Worm (Caenorhabditis elegans) whole organism, L1 larva: ENCODE data around the gene F46F5.8.

Experiments used
- aly-2 ChIP-seq: fragments of 150-350 bp; optimal IDR thresholded peaks from 2 replicates; lab custom pipeline; 2014; ENCODE audit warnings: missing biosample characterization, missing genetic modification characterization
- ama-1 ChIP-seq: fragments of 150-350 bp; optimal IDR thresholded peaks from 2 replicates; lab custom pipeline; 2014
- ceh-8 ChIP-seq: fragments of 200-800 bp; sonication (Bioruptor generic); optimal IDR thresholded peaks from 2 replicates; lab custom pipeline; 2018; ENCODE audit warnings: mild to moderate bottlenecking, missing genetic modification characterization, moderate library complexity, missing compliant biosample characterization
- egl-27 ChIP-seq, 2 experiments: fragments of 150-350 bp in 1 of 2; sonication (generic microtip); optimal IDR thresholded peaks; 3 replicates each; lab custom pipeline; 2017 to 2018; ENCODE audit warnings: missing biosample characterization in 2 of 2, missing genetic modification characterization in 2 of 2, missing genetic modification reagents in 2 of 2
- lin-13 ChIP-seq: fragments of 150-350 bp; optimal IDR thresholded peaks from 2 replicates; lab custom pipeline; 2014; ENCODE audit warnings: missing biosample characterization, missing genetic modification reagents, missing genetic modification characterization
- lin-39 ChIP-seq: fragments of 150-350 bp; optimal IDR thresholded peaks from 2 replicates; lab custom pipeline; 2014; ENCODE audit warnings: missing biosample characterization, missing genetic modification reagents, missing genetic modification characterization
- lir-3 ChIP-seq: sonication (generic microtip); optimal IDR thresholded peaks from 2 replicates; lab custom pipeline; 2016; ENCODE audit warnings: mild to moderate bottlenecking, missing genetic modification characterization, moderate library complexity, missing compliant biosample characterization; ENCODE audit not compliant: poor library complexity
- mdl-1 ChIP-seq, 2 experiments: fragments of 150-350 bp; optimal IDR thresholded peaks; 2 replicates each; lab custom pipeline; 2014 to 2017; ENCODE audit warnings: missing biosample characterization in 2 of 2, missing genetic modification characterization in 2 of 2, inconsistent platforms in 1 of 2
- nhr-237 ChIP-seq: fragments of 150-350 bp; optimal IDR thresholded peaks from 2 replicates; lab custom pipeline; 2014; ENCODE audit warnings: missing biosample characterization, missing genetic modification characterization
- nhr-77 ChIP-seq: fragments of 150-350 bp; optimal IDR thresholded peaks from 2 replicates; lab custom pipeline; 2014; ENCODE audit warnings: missing biosample characterization, missing genetic modification characterization
- swsn-7 ChIP-seq: sonication (generic microtip); optimal IDR thresholded peaks from 2 replicates; lab custom pipeline; 2016; ENCODE audit warnings: missing genetic modification characterization, missing compliant biosample characterization
- unc-62 ChIP-seq: fragments of 150-350 bp; optimal IDR thresholded peaks from 2 replicates; lab custom pipeline; 2014; ENCODE audit warnings: missing biosample characterization, missing genetic modification reagents, missing genetic modification characterization
- zip-4 ChIP-seq: fragments of 200-800 bp; sonication (Bioruptor generic); optimal IDR thresholded peaks from 2 replicates; lab custom pipeline; 2018; ENCODE audit warnings: mild to moderate bottlenecking, missing genetic modification characterization, moderate library complexity, missing compliant biosample characterization
- ztf-4 ChIP-seq: fragments of 150-350 bp; optimal IDR thresholded peaks from 2 replicates; lab custom pipeline; 2014; ENCODE audit warnings: missing biosample characterization, missing genetic modification characterization

DNA sequence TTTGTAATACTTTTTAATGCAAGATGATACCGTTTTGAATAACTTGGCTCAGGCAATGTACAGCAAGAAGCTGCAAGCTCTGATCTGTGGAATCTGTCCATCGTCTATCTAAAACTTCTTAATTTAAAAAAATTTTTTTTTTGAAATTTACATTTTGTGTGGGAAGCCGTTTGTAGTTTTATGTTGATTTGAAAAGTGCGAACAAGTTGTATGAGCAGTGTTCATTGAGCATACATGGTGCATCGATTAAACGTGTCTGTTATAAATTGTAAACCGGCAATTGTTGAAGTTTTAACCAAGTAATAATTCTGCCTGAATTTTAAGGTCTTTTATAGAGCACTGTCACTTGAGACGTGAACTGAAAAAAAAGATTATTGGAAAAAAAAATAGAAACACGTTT lies 37.9 kb downstream of the F46F5.8 start, which contains the start of gene Y39F10A.6:
- no peak for TF ChIP-seq zip-4 (GFP tag; lab: Kevin White, UChicago)
- TF ChIP-seq lir-3 (tag; lab: Kevin White, UChicago), result no peak
- TF ChIP-seq ztf-4 (tag; lab: Kevin White, UChicago), result no peak
- no peak for TF ChIP-seq lin-13 (GFP tag; lab: Kevin White, UChicago)
- TF ChIP-seq egl-27 (tag; optimal IDR thresholded peaks at IDR 0.05; lab: Kevin White, UChicago), result no peak
- TF ChIP-seq nhr-237 (tag; lab: Kevin White, UChicago), result no peak
- no peak for TF ChIP-seq nhr-77
- no peak for TF ChIP-seq ama-1 (lab: Kevin White, UChicago)
- no peak for TF ChIP-seq unc-62 (GFP tag; lab: Kevin White, UChicago)
- TF ChIP-seq lin-39 (tag; lab: Kevin White, UChicago), result no peak
- no peak for TF ChIP-seq ceh-8 (GFP tag; lab: Kevin White, UChicago)
- TF ChIP-seq mdl-1 (tag; optimal IDR thresholded peaks at IDR 0.05; lab: Kevin White, UChicago), result no peak
- no peak for TF ChIP-seq aly-2 (tag; lab: Kevin White, UChicago)
- no peak for TF ChIP-seq swsn-7 (tag; lab: Kevin White, UChicago)
